Worm (Caenorhabditis elegans) whole organism, mixed stage, embryonic: ENCODE results near the gene T01B7.9.

ENCODE experiments used
- M03D4.4 ChIP-seq: sonication (generic microtip); optimal IDR thresholded peaks from 2 replicates; lab custom pipeline; 2017; ENCODE audit warnings: mild to moderate bottlenecking, missing genetic modification characterization, missing compliant biosample characterization
- blmp-1 ChIP-seq: fragments of 150-350 bp; optimal IDR thresholded peaks from 2 replicates; lab custom pipeline; 2014; ENCODE audit warnings: missing biosample characterization, missing genetic modification characterization
- ceh-39 ChIP-seq: fragments of 150-350 bp; optimal IDR thresholded peaks from 2 replicates; lab custom pipeline; 2014; ENCODE audit warnings: missing biosample characterization, missing genetic modification characterization
- ceh-43 ChIP-seq: fragments of 200-800 bp; sonication (Bioruptor generic); optimal IDR thresholded peaks from 2 replicates; lab custom pipeline; 2018; ENCODE audit warnings: mild to moderate bottlenecking, missing genetic modification characterization, moderate library complexity, missing compliant biosample characterization
- ceh-83 ChIP-seq: fragments of 200-800 bp; sonication (Bioruptor generic); optimal IDR thresholded peaks from 2 replicates; lab custom pipeline; 2018; ENCODE audit warnings: mild to moderate bottlenecking, missing genetic modification characterization, missing compliant biosample characterization
- cnd-1 ChIP-seq: fragments of 200-800 bp; sonication (Bioruptor generic); optimal IDR thresholded peaks from 2 replicates; lab custom pipeline; 2018; ENCODE audit warnings: mild to moderate bottlenecking, missing genetic modification characterization, missing compliant biosample characterization
- drap-1 ChIP-seq: fragments of 200-800 bp; sonication (Bioruptor generic); optimal IDR thresholded peaks from 3 replicates; lab custom pipeline; 2018; ENCODE audit warnings: mild to moderate bottlenecking, missing genetic modification characterization, missing compliant biosample characterization
- elt-1 ChIP-seq: sonication (generic microtip); optimal IDR thresholded peaks from 2 replicates; lab custom pipeline; 2017; ENCODE audit warnings: missing genetic modification characterization, mild to moderate bottlenecking, missing compliant biosample characterization, antibody characterized with exemption, moderate library complexity, borderline replicate concordance; ENCODE audit not compliant: insufficient read depth
- elt-3 ChIP-seq: fragments of 150-350 bp; optimal IDR thresholded peaks from 2 replicates; lab custom pipeline; 2014; ENCODE audit warnings: missing biosample characterization, missing genetic modification characterization
- flh-1 ChIP-seq: fragments of 200-800 bp; sonication (Bioruptor generic); optimal IDR thresholded peaks from 2 replicates; lab custom pipeline; 2018; ENCODE audit warnings: mild to moderate bottlenecking, missing genetic modification characterization, moderate library complexity, missing compliant biosample characterization
- ham-2 ChIP-seq: fragments of 200-800 bp; sonication (Bioruptor generic); optimal IDR thresholded peaks from 2 replicates; lab custom pipeline; 2018; ENCODE audit warnings: mild to moderate bottlenecking, missing genetic modification characterization, missing compliant biosample characterization
- hlh-1 ChIP-seq: fragments of 150-350 bp; optimal IDR thresholded peaks from 2 replicates; lab custom pipeline; 2014; ENCODE audit warnings: missing biosample characterization, missing genetic modification reagents, missing genetic modification characterization
- lin-13 ChIP-seq: fragments of 150-350 bp; optimal IDR thresholded peaks from 2 replicates; lab custom pipeline; 2014; ENCODE audit warnings: missing biosample characterization, missing genetic modification characterization
- lin-32 ChIP-seq: fragments of 200-800 bp; sonication (Bioruptor generic); optimal IDR thresholded peaks from 2 replicates; lab custom pipeline; 2018; ENCODE audit warnings: mild to moderate bottlenecking, missing genetic modification characterization, missing compliant biosample characterization
- lsy-2 ChIP-seq: fragments of 150-350 bp; optimal IDR thresholded peaks from 2 replicates; lab custom pipeline; 2014; ENCODE audit warnings: missing biosample characterization, missing genetic modification characterization
- mab-5 ChIP-seq: fragments of 150-350 bp; optimal IDR thresholded peaks from 2 replicates; lab custom pipeline; 2014; ENCODE audit warnings: missing biosample characterization, missing genetic modification characterization
- mep-1 ChIP-seq: fragments of 150-350 bp; optimal IDR thresholded peaks from 2 replicates; lab custom pipeline; 2017; ENCODE audit warnings: missing biosample characterization, missing genetic modification reagents, missing genetic modification characterization, inconsistent platforms
- mls-2 ChIP-seq: sonication (generic microtip); optimal IDR thresholded peaks from 2 replicates; lab custom pipeline; 2016; ENCODE audit warnings: mild to moderate bottlenecking, missing genetic modification characterization, moderate library complexity, missing compliant biosample characterization
- nhr-12 ChIP-seq: fragments of 150-350 bp; optimal IDR thresholded peaks from 2 replicates; lab custom pipeline; 2014; ENCODE audit warnings: missing biosample characterization, missing genetic modification characterization
- nhr-2 ChIP-seq: fragments of 150-350 bp; optimal IDR thresholded peaks from 2 replicates; lab custom pipeline; 2014; ENCODE audit warnings: missing biosample characterization, missing genetic modification characterization
- nhr-237 ChIP-seq: fragments of 150-350 bp; optimal IDR thresholded peaks from 2 replicates; lab custom pipeline; 2014; ENCODE audit warnings: missing biosample characterization, missing genetic modification characterization
- nhr-76 ChIP-seq: sonication (generic microtip); optimal IDR thresholded peaks from 2 replicates; lab custom pipeline; 2017; ENCODE audit warnings: missing biosample characterization, missing genetic modification characterization
- pha-4 ChIP-seq: fragments of 150-350 bp; optimal IDR thresholded peaks from 2 replicates; lab custom pipeline; 2018; ENCODE audit warnings: missing biosample characterization, missing genetic modification reagents, missing genetic modification characterization
- sem-2 ChIP-seq: fragments of 200-800 bp; sonication (Bioruptor generic); optimal IDR thresholded peaks from 2 replicates; lab custom pipeline; 2018; ENCODE audit warnings: mild to moderate bottlenecking, missing genetic modification characterization, missing compliant biosample characterization
- snpc-4 ChIP-seq: fragments of 150-350 bp; optimal IDR thresholded peaks from 2 replicates; lab custom pipeline; 2014; ENCODE audit warnings: missing biosample characterization, missing genetic modification characterization
- sptf-1 ChIP-seq: sonication (generic microtip); optimal IDR thresholded peaks from 2 replicates; lab custom pipeline; 2017; ENCODE audit warnings: mild to moderate bottlenecking, missing genetic modification characterization, moderate library complexity, missing compliant biosample characterization
- tbx-8 ChIP-seq: fragments of 200-800 bp; sonication (Bioruptor generic); optimal IDR thresholded peaks from 2 replicates; lab custom pipeline; 2018; ENCODE audit warnings: mild to moderate bottlenecking, missing genetic modification characterization, moderate library complexity, missing compliant biosample characterization
- unc-120 ChIP-seq: sonication (generic microtip); optimal IDR thresholded peaks from 2 replicates; lab custom pipeline; 2017; ENCODE audit warnings: missing genetic modification characterization, missing compliant biosample characterization; ENCODE audit not compliant: poor library complexity, severe bottlenecking
- unc-39 ChIP-seq: fragments of 150-350 bp; optimal IDR thresholded peaks from 2 replicates; lab custom pipeline; 2014; ENCODE audit warnings: missing biosample characterization, missing genetic modification characterization
- unc-62 ChIP-seq: fragments of 150-350 bp; optimal IDR thresholded peaks from 2 replicates; lab custom pipeline; 2014; ENCODE audit warnings: missing biosample characterization, missing genetic modification reagents, missing genetic modification characterization
- zip-8 ChIP-seq: fragments of 150-350 bp; optimal IDR thresholded peaks from 2 replicates; lab custom pipeline; 2014; ENCODE audit warnings: missing biosample characterization, missing genetic modification characterization
- ztf-11 ChIP-seq: fragments of 150-350 bp; optimal IDR thresholded peaks from 2 replicates; lab custom pipeline; 2014; ENCODE audit warnings: missing biosample characterization, missing genetic modification characterization

The T01B7.9 gene

ce11 chrII:8764332-8764731 is 37.7 kb upstream of the T01B7.9 start:
- TF ChIP-seq mep-1, result no peak
- TF ChIP-seq ham-2 (GFP tag; lab: Kevin White, UChicago), result no peak
- TF ChIP-seq ceh-39 (tag; lab: Kevin White, UChicago), result no peak
- no peak for TF ChIP-seq lin-13 (tag; lab: Kevin White, UChicago)
- TF ChIP-seq ztf-11, result no peak
- no peak for TF ChIP-seq nhr-76 (tag; lab: Kevin White, UChicago)
- no peak for TF ChIP-seq nhr-12
- TF ChIP-seq tbx-8, result no peak
- TF ChIP-seq mls-2, result no peak
- no peak for TF ChIP-seq unc-62 (GFP tag; lab: Kevin White, UChicago)
- no peak for TF ChIP-seq elt-1
- no peak for TF ChIP-seq blmp-1 (tag; lab: Kevin White, UChicago)
- TF ChIP-seq, all 35 proteins: peak for 0

ce11 chrII:8763367-8763766 is 36.8 kb upstream of the T01B7.9 start:
- TF ChIP-seq zip-8, result no peak
- no peak for TF ChIP-seq cnd-1 (tag; lab: Kevin White, UChicago)
- no peak for TF ChIP-seq snpc-4 (tag; lab: Kevin White, UChicago)
- TF ChIP-seq nhr-12, result no peak
- no peak for TF ChIP-seq nhr-237
- TF ChIP-seq ham-2 (GFP tag; lab: Kevin White, UChicago), result no peak
- no peak for TF ChIP-seq mab-5 (tag; lab: Kevin White, UChicago)
- no peak for TF ChIP-seq lsy-2 (tag; lab: Kevin White, UChicago)
- TF ChIP-seq flh-1 (GFP tag; lab: Kevin White, UChicago), result no peak

ce11 chrII:8761739-8762138 is 35.1 kb upstream of the T01B7.9 start:
- TF ChIP-seq sptf-1 (tag; lab: Kevin White, UChicago) (no peak), unc-62 (GFP tag; lab: Kevin White, UChicago) (no peak), sem-2 (no peak), drap-1 (GFP tag; lab: Kevin White, UChicago) (no peak), lin-13 (tag; lab: Kevin White, UChicago) (no peak), ceh-39 (tag; lab: Kevin White, UChicago) (no peak), unc-120 (tag; lab: Kevin White, UChicago) (no peak), mab-5 (tag; lab: Kevin White, UChicago) (no peak), lin-32 (GFP tag; lab: Kevin White, UChicago) (no peak), lsy-2 (tag; lab: Kevin White, UChicago) (no peak), ceh-43 (GFP tag; lab: Kevin White, UChicago) (no peak)

ce11 chrII:8759493-8759892 is 32.9 kb upstream of the T01B7.9 start, which contains the start of gene fut-1:
Gene fut-1, minus strand, starts transcription at chrII:8759593.
- no peak for TF ChIP-seq mep-1
- no peak for TF ChIP-seq hlh-1 (tag; lab: Kevin White, UChicago)
- no peak for TF ChIP-seq blmp-1 (tag; lab: Kevin White, UChicago)
- TF ChIP-seq tbx-8, result no peak
- TF ChIP-seq lsy-2 (tag; lab: Kevin White, UChicago), result no peak
- no peak for TF ChIP-seq drap-1 (GFP tag; lab: Kevin White, UChicago)
- no peak for TF ChIP-seq M03D4.4 (tag; lab: Kevin White, UChicago)
- no peak for TF ChIP-seq elt-3
- no peak for TF ChIP-seq sptf-1 (tag; lab: Kevin White, UChicago)
- TF ChIP-seq mls-2, result no peak
- TF ChIP-seq mab-5 (tag; lab: Kevin White, UChicago), result no peak
- no peak for TF ChIP-seq ztf-11
- no peak for TF ChIP-seq pha-4 (tag; lab: Kevin White, UChicago)
- TF ChIP-seq, all 35 proteins: peak for 0

ce11 chrII:8755270-8755669 is 28.7 kb upstream of the T01B7.9 start, which contains the start of gene K08F8.7:
Gene K08F8.7, minus strand, starts transcription at chrII:8755370.
- no peak for TF ChIP-seq mep-1
- TF ChIP-seq nhr-237, result no peak
- TF ChIP-seq sptf-1 (tag; lab: Kevin White, UChicago), result no peak
- no peak for TF ChIP-seq snpc-4 (tag; lab: Kevin White, UChicago)
- TF ChIP-seq nhr-2 (tag; lab: Kevin White, UChicago), result no peak
- no peak for TF ChIP-seq ceh-39 (tag; lab: Kevin White, UChicago)
- no peak for TF ChIP-seq unc-39 (tag; lab: Kevin White, UChicago)
- TF ChIP-seq hlh-1 (tag; lab: Kevin White, UChicago), result no peak
- no peak for TF ChIP-seq lsy-2 (tag; lab: Kevin White, UChicago)
- no peak for TF ChIP-seq unc-120 (tag; lab: Kevin White, UChicago)
- TF ChIP-seq ceh-83 (GFP tag; lab: Kevin White, UChicago), result no peak
- no peak for TF ChIP-seq ceh-43 (GFP tag; lab: Kevin White, UChicago)
- no peak for TF ChIP-seq lin-13 (tag; lab: Kevin White, UChicago)
- TF ChIP-seq unc-62 (GFP tag; lab: Kevin White, UChicago), result no peak
